Fruit fly (Drosophila melanogaster): Measurements from ENCODE around the gene Cpr65Az.

DNA sequence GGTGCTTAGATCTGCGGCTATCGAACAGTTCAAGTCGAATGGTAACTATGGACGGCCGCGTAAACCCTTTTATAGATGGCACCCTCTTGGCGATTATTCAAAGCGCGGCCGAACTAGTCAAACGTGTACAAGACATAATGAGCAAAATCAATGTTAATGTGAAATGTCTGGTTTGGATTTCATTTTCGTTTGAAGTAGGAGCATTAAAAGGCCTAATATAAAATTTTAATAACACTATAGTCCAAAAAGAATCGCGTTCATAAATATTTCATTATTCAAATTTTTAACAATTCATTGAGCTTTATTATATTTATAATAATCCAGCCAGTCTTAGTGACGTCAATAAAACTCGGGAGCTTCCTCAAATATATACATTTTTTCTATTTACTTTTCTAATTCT, 29.7 kb upstream of the Cpr65Az start, which contains the start of gene Lcp65Ag3:
- TF ChIP-seq CG13204 (GFP tag; optimal IDR thresholded peaks at IDR 0.05): no peak
- TF ChIP-seq CG17806 (tag; optimal IDR thresholded peaks at IDR 0.05): no peak

All from whole organism, pupa.